Worm (Caenorhabditis elegans) whole organism, L4 larva: ENCODE data around the gene Y53G8AL.3.

Source experiments
- dve-1 ChIP-seq: sonication (generic microtip); optimal IDR thresholded peaks from 2 replicates; lab custom pipeline; 2017; ENCODE audit warnings: antibody characterized with exemption, mild to moderate bottlenecking, missing genetic modification characterization, missing compliant biosample characterization; ENCODE audit not compliant: insufficient read depth
- fos-1 ChIP-seq: fragments of 150-350 bp; optimal IDR thresholded peaks from 2 replicates; lab custom pipeline; 2014; ENCODE audit warnings: missing biosample characterization, missing genetic modification characterization
- hlh-11 ChIP-seq: fragments of 200-800 bp; sonication (Bioruptor generic); optimal IDR thresholded peaks from 2 replicates; lab custom pipeline; 2018; ENCODE audit warnings: mild to moderate bottlenecking, missing genetic modification characterization, missing compliant biosample characterization
- lsy-2 ChIP-seq, 2 experiments: fragments of 150-350 bp in 1 of 2; sonication (generic microtip) in 1 of 2; optimal IDR thresholded peaks; 2 replicates each; lab custom pipeline; 2014 to 2017; ENCODE audit warnings: missing biosample characterization in 2 of 2, missing genetic modification characterization in 2 of 2
- nhr-76 ChIP-seq: fragments of 150-350 bp; optimal IDR thresholded peaks from 2 replicates; lab custom pipeline; 2014; ENCODE audit warnings: missing biosample characterization, missing genetic modification characterization

DNA sequence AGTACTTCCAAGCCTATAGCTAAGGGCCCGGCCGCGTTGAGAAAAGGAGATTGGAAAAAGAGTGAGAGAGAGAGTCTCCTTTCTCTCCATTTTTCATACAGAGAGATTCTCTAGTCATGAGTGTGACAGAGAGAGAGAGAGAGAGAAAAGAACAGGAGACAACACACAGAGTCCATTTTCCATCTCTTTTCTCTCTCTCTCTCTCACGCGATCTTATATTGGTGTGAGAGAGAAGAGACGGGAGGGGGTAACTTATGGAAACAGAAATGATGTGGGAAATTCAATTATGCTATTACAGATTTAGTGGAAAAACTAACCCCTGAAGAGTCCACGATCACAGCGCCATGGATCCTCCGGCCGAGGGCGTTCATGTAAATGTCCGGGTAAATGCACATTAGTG lies 20.2 kb upstream of the Y53G8AL.3 start:
- TF ChIP-seq lsy-2 (tag; optimal IDR thresholded peaks at IDR 0.05; lab: Kevin White, UChicago) (peak in 1 of 2 experiments; percentile 58), hlh-11 (tag; lab: Kevin White, UChicago) (peak; percentile 37), fos-1 (tag; lab: Kevin White, UChicago) (no peak), nhr-76 (no peak), dve-1 (peak; percentile 5)
